Worm (Caenorhabditis elegans): ENCODE results near the gene F21A3.3.

F21A3.3 gene

ce11 chrV:15511613-15512216 lies 5.8 kb upstream of the F21A3.3 start, which contains the start of gene rpl-38 (continued):
- TF ChIP-seq pqm-1 (tag; optimal IDR thresholded peaks at IDR 0.05) (no peak), nhr-28 (tag; optimal IDR thresholded peaks at IDR 0.05) (no peak), lsy-2 (tag; optimal IDR thresholded peaks at IDR 0.05) (peak; percentile 99), hpl-2 (GFP tag; optimal IDR thresholded peaks at IDR 0.05) (peak; percentile 35), F16B12.6 (tag; optimal IDR thresholded peaks at IDR 0.05) (peak; percentile 50), egl-13 (tag; optimal IDR thresholded peaks at IDR 0.05) (peak; percentile 40), unc-62 (GFP tag; optimal IDR thresholded peaks at IDR 0.05) (no peak), C34B4.2 (tag; optimal IDR thresholded peaks at IDR 0.05) (no peak), mep-1 (tag; optimal IDR thresholded peaks at IDR 0.05) (peak; percentile 91), efl-3 (GFP tag; optimal IDR thresholded peaks at IDR 0.05) (no peak), pax-3 (tag; optimal IDR thresholded peaks at IDR 0.05) (no peak), egl-27 (tag; optimal IDR thresholded peaks at IDR 0.05) (no peak), ceh-90 (tag; optimal IDR thresholded peaks at IDR 0.05) (no peak), efl-1 (optimal IDR thresholded peaks at IDR 0.05) (peak; percentile 88 to 89), efl-1 (GFP tag; optimal IDR thresholded peaks at IDR 0.05 in 1 of 2) (peak; percentile 81 to 98), sup-37 (GFP tag; optimal IDR thresholded peaks at IDR 0.05) (peak; percentile 29), zag-1 (tag; optimal IDR thresholded peaks at IDR 0.05) (no peak), snu-23 (GFP tag; optimal IDR thresholded peaks at IDR 0.05) (peak; percentile 92), lin-15B (tag; optimal IDR thresholded peaks at IDR 0.05) (no peak), nhr-19 (GFP tag; conservative IDR thresholded peaks at IDR 0.05) (peak; percentile 86), snpc-4 (tag; optimal IDR thresholded peaks at IDR 0.05) (peak; percentile 69), nhr-90 (tag; optimal IDR thresholded peaks at IDR 0.05; ENCODE audit: poor library complexity) (peak; percentile 80), mab-9 (GFP tag; IDR thresholded peaks at IDR 0.05) (no peak), ceh-82 (tag; optimal IDR thresholded peaks at IDR 0.05) (peak; percentile 82 to 92 (median 82)), irx-1 (tag; optimal IDR thresholded peaks at IDR 0.05) (peak; percentile 77), sox-4 (tag; optimal IDR thresholded peaks at IDR 0.05) (no peak), nhr-20 (tag; optimal IDR thresholded peaks at IDR 0.05) (peak; percentile 86), swsn-7 (tag; optimal IDR thresholded peaks at IDR 0.05) (peak; percentile 83), fos-1 (tag; optimal IDR thresholded peaks at IDR 0.05) (peak; percentile 68), ces-1 (GFP tag; optimal IDR thresholded peaks at IDR 0.05) (peak; percentile 17), aly-2 (tag; optimal IDR thresholded peaks at IDR 0.05) (peak; percentile 66), dpl-1 (GFP tag; optimal IDR thresholded peaks at IDR 0.05) (peak; percentile 73 to 84 (median 82)), ztf-11 (tag; optimal IDR thresholded peaks at IDR 0.05) (peak in 1 of 2 experiments; percentile 18)

- TF ChIP-seq lsy-2 (tag; optimal IDR thresholded peaks at IDR 0.05) (peak in 1 of 2 experiments; percentile 23), vab-15 (tag; optimal IDR thresholded peaks at IDR 0.05) (no peak)
These were observed 4.4 kb upstream of the F21A3.3 start for ce11 chrV:15512856-15513756.

ce11 chrV:15515365-15515764 lies 2.1 kb upstream of the F21A3.3 start:
- TF ChIP-seq lin-14 (GFP tag; optimal IDR thresholded peaks at IDR 0.05) (peak; percentile 2), lin-35 (GFP tag; optimal IDR thresholded peaks at IDR 0.05) (peak in 1 of 2 experiments; percentile 52), snpc-4 (tag; optimal IDR thresholded peaks at IDR 0.05) (no peak), efl-1 (optimal IDR thresholded peaks at IDR 0.05) (no peak), efl-1 (GFP tag; optimal IDR thresholded peaks at IDR 0.05 in 1 of 2) (peak in 1 of 2 experiments; percentile 90), mab-9 (GFP tag; IDR thresholded peaks at IDR 0.05) (no peak), nhr-71 (tag; optimal IDR thresholded peaks at IDR 0.05) (peak; percentile 19), rnt-1 (tag; optimal IDR thresholded peaks at IDR 0.05) (peak; percentile 53)
